Worm (Caenorhabditis elegans): ENCODE results near the gene Y47D3A.14.

The Y47D3A.14 gene

DNA sequence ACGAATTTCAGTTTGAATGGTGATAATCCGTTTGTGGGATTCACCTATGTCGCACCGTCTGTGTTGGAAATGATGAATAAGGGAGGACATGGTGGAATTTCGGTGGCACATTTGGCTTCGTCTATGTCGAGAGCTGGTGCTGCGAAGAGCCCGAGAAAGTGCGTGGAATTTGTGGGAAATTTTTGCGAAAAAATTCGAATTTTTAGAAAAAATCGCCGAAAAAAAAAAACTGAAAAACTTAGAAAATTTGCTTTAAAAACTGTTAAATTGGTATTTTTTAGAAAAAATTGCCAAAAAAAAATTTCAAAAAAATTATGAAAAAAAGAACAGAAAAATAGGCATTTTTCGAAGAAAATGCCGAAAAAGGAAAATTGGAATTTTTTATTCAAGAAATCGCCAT is 12.2 kb upstream of the Y47D3A.14 start:
- TF ChIP-seq nhr-76 (tag; optimal IDR thresholded peaks at IDR 0.05) (no peak), nhr-90 (tag; optimal IDR thresholded peaks at IDR 0.05; ENCODE audit: poor library complexity) (no peak), tlp-1 (tag; optimal IDR thresholded peaks at IDR 0.05) (no peak), snpc-4 (tag; optimal IDR thresholded peaks at IDR 0.05) (no peak), pag-3 (tag; optimal IDR thresholded peaks at IDR 0.05; ENCODE audit: borderline replicate concordance, insufficient read depth) (no peak)

DNA sequence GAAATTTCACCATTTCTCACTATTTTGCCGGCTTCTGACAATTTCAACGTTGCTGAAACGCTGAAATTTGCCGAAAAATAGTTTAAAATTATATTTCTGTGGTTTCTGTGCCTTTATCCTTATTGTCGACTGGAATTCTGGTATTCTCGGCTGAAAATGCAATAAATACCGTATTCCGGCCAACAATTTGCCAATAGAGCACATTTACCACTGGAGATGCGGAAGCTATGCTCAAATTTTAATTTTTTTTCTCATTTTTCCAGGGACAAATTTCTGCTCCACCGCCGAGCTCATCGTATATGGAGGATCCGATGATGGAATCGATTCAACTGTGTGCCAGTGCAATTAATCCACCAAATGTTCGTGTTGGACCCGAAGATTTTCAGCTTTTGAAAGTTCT is 9.9 kb upstream of the Y47D3A.14 start:
- TF ChIP-seq ceh-90 (tag; optimal IDR thresholded peaks at IDR 0.05), result no peak

DNA sequence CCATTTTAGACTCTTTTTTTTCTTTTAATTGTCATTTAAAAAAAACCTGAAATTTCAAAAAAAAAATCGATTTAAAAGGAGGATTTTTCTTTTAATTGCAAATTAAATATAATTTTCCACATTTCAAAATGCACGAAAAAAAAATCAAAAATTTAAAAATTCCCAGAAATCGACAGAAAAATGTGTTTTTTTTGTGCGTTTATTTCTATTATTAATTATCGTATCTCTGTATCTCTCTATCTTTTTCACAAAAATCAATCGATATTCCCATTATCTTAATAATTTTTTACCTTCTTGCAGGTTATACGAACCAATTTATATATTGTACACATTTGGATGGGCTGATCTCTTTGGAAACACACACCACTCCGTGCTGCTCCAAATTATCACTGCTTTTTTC is 8.2 kb upstream of the Y47D3A.14 start, which contains the start of gene rsks-1:
Gene rsks-1, plus strand, starts transcription at position 301 of the 400 bp plus-strand sequence.
- TF ChIP-seq nhr-237 (tag; optimal IDR thresholded peaks at IDR 0.05), result no peak
- TF ChIP-seq xbp-1 (tag; optimal IDR thresholded peaks at IDR 0.05), result no peak
- no peak for TF ChIP-seq C04F5.9 (tag; optimal IDR thresholded peaks at IDR 0.05)
- TF ChIP-seq aly-2 (tag; optimal IDR thresholded peaks at IDR 0.05), result no peak
- TF ChIP-seq mab-9 (GFP tag; IDR thresholded peaks at IDR 0.05), result no peak
- no peak for TF ChIP-seq ceh-63 (GFP tag; optimal IDR thresholded peaks at IDR 0.05)
- no peak for TF ChIP-seq fkh-4 (tag; optimal IDR thresholded peaks at IDR 0.05; ENCODE audit: borderline replicate concordance)
- TF ChIP-seq unc-130 (tag; optimal IDR thresholded peaks at IDR 0.05), result no peak
- TF ChIP-seq elt-3 (tag; optimal IDR thresholded peaks at IDR 0.05), result no peak
- no peak for TF ChIP-seq alr-1 (tag; optimal IDR thresholded peaks at IDR 0.05; ENCODE audit: borderline replicate concordance)
- no peak for TF ChIP-seq Y116A8C.19 (tag; optimal IDR thresholded peaks at IDR 0.05; ENCODE audit: borderline replicate concordance)
- no peak for TF ChIP-seq snu-23 (GFP tag; optimal IDR thresholded peaks at IDR 0.05)
- no peak for TF ChIP-seq mef-2 (tag; optimal IDR thresholded peaks at IDR 0.05)
- TF ChIP-seq lin-35 (GFP tag; optimal IDR thresholded peaks at IDR 0.05), result no peak
- TF ChIP-seq sox-4 (tag; optimal IDR thresholded peaks at IDR 0.05), result no peak
- no peak for TF ChIP-seq nhr-11 (tag; optimal IDR thresholded peaks at IDR 0.05)
- TF ChIP-seq nhr-77 (tag; optimal IDR thresholded peaks at IDR 0.05), result no peak

DNA sequence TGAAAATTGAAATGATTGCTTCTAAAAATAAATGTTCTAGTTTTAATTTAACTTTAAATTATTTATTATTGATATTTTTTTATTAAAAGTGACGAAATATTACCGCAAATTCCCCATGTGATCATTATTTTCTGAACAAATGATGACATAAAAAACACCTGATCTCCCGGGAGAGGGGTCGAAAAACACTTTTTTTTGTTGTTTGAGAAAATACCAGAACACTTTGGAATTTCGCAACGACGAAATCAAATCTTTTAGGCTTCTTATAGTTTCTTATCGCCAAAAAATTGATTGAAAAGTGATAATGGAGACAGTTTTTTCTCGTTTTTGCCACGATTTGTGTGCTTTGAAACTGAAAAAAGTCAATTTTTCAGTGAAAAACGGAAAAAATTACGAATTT is 7.7 kb upstream of the Y47D3A.14 start:
- TF ChIP-seq tlp-1 (tag; optimal IDR thresholded peaks at IDR 0.05) (no peak), nhr-12 (tag; optimal IDR thresholded peaks at IDR 0.05) (no peak), lin-35 (GFP tag; optimal IDR thresholded peaks at IDR 0.05) (peak in 1 of 2 experiments; percentile 28), lsy-2 (tag; optimal IDR thresholded peaks at IDR 0.05) (no peak), skn-1 (tag; optimal IDR thresholded peaks at IDR 0.05) (peak; percentile 96), lin-15B (tag; optimal IDR thresholded peaks at IDR 0.05) (no peak)

DNA sequence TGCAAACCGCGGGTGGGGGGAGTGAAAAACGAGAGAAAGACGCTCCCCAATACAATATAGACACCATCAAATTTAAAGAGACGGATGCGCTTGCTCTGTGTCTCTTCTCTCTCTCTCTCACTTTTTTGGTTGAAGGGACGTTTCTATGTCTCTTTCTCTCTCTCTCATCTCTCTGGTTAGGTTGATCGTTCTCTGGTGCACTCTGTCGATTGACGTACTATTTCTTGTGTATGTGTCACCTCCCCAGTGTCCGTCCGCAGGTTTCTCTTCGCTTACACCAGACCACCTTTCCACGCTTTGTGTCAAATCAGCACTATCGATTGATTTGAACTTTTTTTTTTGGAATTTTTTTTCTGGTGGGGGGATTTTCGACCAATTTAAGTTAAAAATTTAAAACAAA is 6.8 kb upstream of the Y47D3A.14 start:
- TF ChIP-seq Y116A8C.19 (tag; optimal IDR thresholded peaks at IDR 0.05; ENCODE audit: borderline replicate concordance) (no peak), mef-2 (tag; optimal IDR thresholded peaks at IDR 0.05) (no peak), hlh-17 (GFP tag; optimal IDR thresholded peaks at IDR 0.05; ENCODE audit: borderline replicate concordance) (no peak), elt-3 (tag; optimal IDR thresholded peaks at IDR 0.05) (peak in 4 of 6 experiments; percentile 47 to 61 (median 54)), pqm-1 (tag; optimal IDR thresholded peaks at IDR 0.05) (no peak), aha-1 (tag; optimal IDR thresholded peaks at IDR 0.05) (no peak), tbx-2 (tag; optimal IDR thresholded peaks at IDR 0.05) (peak; percentile 60), nhr-47 (tag; optimal IDR thresholded peaks at IDR 0.05) (peak; percentile 72), unc-62 (GFP tag; optimal IDR thresholded peaks at IDR 0.05) (no peak), C04F5.9 (tag; optimal IDR thresholded peaks at IDR 0.05) (no peak), F16B12.6 (tag; optimal IDR thresholded peaks at IDR 0.05) (peak; percentile 3), hlh-4 (tag; optimal IDR thresholded peaks at IDR 0.05) (no peak), lsy-2 (tag; optimal IDR thresholded peaks at IDR 0.05) (peak; percentile 60 to 84), mab-9 (GFP tag; IDR thresholded peaks at IDR 0.05) (no peak), ces-1 (GFP tag; optimal IDR thresholded peaks at IDR 0.05) (no peak), pag-3 (tag; optimal IDR thresholded peaks at IDR 0.05; ENCODE audit: borderline replicate concordance, insufficient read depth) (no peak), lin-39 (tag; optimal IDR thresholded peaks at IDR 0.05) (no peak), efl-1 (optimal IDR thresholded peaks at IDR 0.05) (peak; percentile 65 to 74), efl-1 (GFP tag; optimal IDR thresholded peaks at IDR 0.05 in 1 of 2) (peak; percentile 44 to 93), nhr-85 (tag) (peak; percentile 90), jun-1 (tag; optimal IDR thresholded peaks at IDR 0.05) (peak; percentile 57), ets-5 (GFP tag; IDR thresholded peaks at IDR 0.05) (no peak), zip-4 (GFP tag; optimal IDR thresholded peaks at IDR 0.05) (no peak), hpl-2 (GFP tag; optimal IDR thresholded peaks at IDR 0.05) (peak; percentile 12), blmp-1 (tag; optimal IDR thresholded peaks at IDR 0.05) (peak; percentile 89), snpc-4 (tag; optimal IDR thresholded peaks at IDR 0.05) (peak; percentile 8), irx-1 (tag; optimal IDR thresholded peaks at IDR 0.05) (peak; percentile 20), aly-2 (tag; optimal IDR thresholded peaks at IDR 0.05) (no peak)
